Worm (Caenorhabditis elegans) whole organism, L4 larva: ENCODE results near the gene T09A12.8.

Experiments
- D1046.2 ChIP-seq: fragments of 200-800 bp; sonication (Bioruptor generic); IDR thresholded peaks from 2 replicates; pipeline ENCODE4 v1.3.6; 2022; ENCODE audit warnings: missing genetic modification characterization, missing compliant biosample characterization
- F26F4.8 ChIP-seq: fragments of 200-800 bp; sonication (Bioruptor generic); conservative IDR thresholded peaks from 2 replicates; pipeline ENCODE4 v1.3.6; 2022; ENCODE audit warnings: missing genetic modification characterization, missing compliant biosample characterization
- F44E2.7 ChIP-seq: fragments of 200-800 bp; sonication (Bioruptor generic); IDR thresholded peaks from 2 replicates; pipeline ENCODE4 v2.1.2; 2022; ENCODE audit warnings: missing genetic modification characterization, missing compliant biosample characterization
- Y105C5A.15 ChIP-seq: fragments of 200-800 bp; sonication (Bioruptor generic); IDR thresholded peaks from 2 replicates; pipeline ENCODE4 v1.3.6; 2022; ENCODE audit warnings: missing genetic modification characterization, missing compliant biosample characterization
- ZK337.2 ChIP-seq: fragments of 200-800 bp; sonication (Bioruptor generic); IDR thresholded peaks from 2 replicates; pipeline ENCODE4 v1.3.6; 2022; ENCODE audit warnings: missing genetic modification reagents, missing genetic modification characterization, missing compliant biosample characterization
- ama-1 ChIP-seq: fragments of 150-350 bp; optimal IDR thresholded peaks from 2 replicates; lab custom pipeline; 2014; ENCODE audit warnings: inconsistent platforms, mixed read lengths
- attf-4 ChIP-seq: sonication (generic microtip); optimal IDR thresholded peaks from 3 replicates; lab custom pipeline; 2017; ENCODE audit warnings: missing biosample characterization, missing genetic modification characterization
- ceh-44 ChIP-seq: fragments of 200-800 bp; sonication (Bioruptor generic); IDR thresholded peaks from 2 replicates; pipeline ENCODE4 v1.3.6; 2022; ENCODE audit warnings: missing genetic modification reagents, missing genetic modification characterization, missing compliant biosample characterization
- ceh-62 ChIP-seq: sonication (generic microtip); optimal IDR thresholded peaks from 2 replicates; lab custom pipeline; 2017; ENCODE audit warnings: missing biosample characterization, missing genetic modification characterization
- ceh-82 ChIP-seq: sonication (generic microtip); optimal IDR thresholded peaks from 2 replicates; lab custom pipeline; 2017; ENCODE audit warnings: missing biosample characterization, missing genetic modification characterization
- ces-1 ChIP-seq: fragments of 150-350 bp; sonication (generic microtip); optimal IDR thresholded peaks from 4 replicates; lab custom pipeline; 2014; ENCODE audit warnings: missing biosample characterization, missing genetic modification reagents, missing genetic modification characterization
- daf-16 ChIP-seq, 3 experiments: sonication (generic microtip); optimal IDR thresholded peaks; 2 replicates each; lab custom pipeline; 2016 to 2017; ENCODE audit warnings: missing genetic modification characterization in 3 of 3, missing genetic modification reagents in 3 of 3, mild to moderate bottlenecking in 2 of 3, missing compliant biosample characterization in 2 of 3, missing biosample characterization in 1 of 3, moderate library complexity in 1 of 3
- daf-19 ChIP-seq: fragments of 200-800 bp; sonication (Bioruptor generic); conservative IDR thresholded peaks from 2 replicates; pipeline ENCODE4 v1.3.6; 2022; ENCODE audit warnings: missing genetic modification characterization, missing compliant biosample characterization
- daf-8 ChIP-seq: fragments of 200-800 bp; sonication (Bioruptor generic); IDR thresholded peaks from 2 replicates; pipeline ENCODE4 v1.3.6; 2022; ENCODE audit warnings: missing genetic modification characterization, missing compliant biosample characterization
- dmd-6 ChIP-seq: fragments of 200-800 bp; sonication (Bioruptor generic); IDR thresholded peaks from 2 replicates; pipeline ENCODE4 v1.3.6; 2022; ENCODE audit warnings: missing genetic modification reagents, missing genetic modification characterization, missing compliant biosample characterization
- dmd-8 ChIP-seq: fragments of 200-800 bp; sonication (Bioruptor generic); IDR thresholded peaks from 2 replicates; pipeline ENCODE4 v1.3.6; 2022; ENCODE audit warnings: missing genetic modification characterization, missing compliant biosample characterization
- dmd-9 ChIP-seq: fragments of 200-800 bp; sonication (Bioruptor generic); IDR thresholded peaks from 2 replicates; pipeline ENCODE4 v1.3.6; 2022; ENCODE audit warnings: missing genetic modification reagents, missing genetic modification characterization, missing compliant biosample characterization
- egl-27 ChIP-seq: sonication (generic microtip); optimal IDR thresholded peaks from 3 replicates; lab custom pipeline; 2017; ENCODE audit warnings: missing biosample characterization, missing genetic modification reagents, missing genetic modification characterization
- fkh-10 ChIP-seq: fragments of 150-350 bp; optimal IDR thresholded peaks from 2 replicates; lab custom pipeline; 2014; ENCODE audit warnings: missing biosample characterization, missing genetic modification reagents, missing genetic modification characterization
- gei-8 ChIP-seq: fragments of 200-800 bp; sonication (Bioruptor generic); optimal IDR thresholded peaks from 2 replicates; lab custom pipeline; 2018; ENCODE audit warnings: mild to moderate bottlenecking, missing genetic modification characterization, missing compliant biosample characterization
- hif-1 ChIP-seq, 2 experiments: sonication (generic microtip); optimal IDR thresholded peaks; 2 replicates each; lab custom pipeline; 2016 to 2017; ENCODE audit warnings: missing compliant biosample characterization in 2 of 2, missing genetic modification characterization in 2 of 2, missing genetic modification reagents in 2 of 2, missing genotype in 2 of 2, mild to moderate bottlenecking in 1 of 2
- hlh-30 ChIP-seq: sonication (generic microtip); optimal IDR thresholded peaks from 2 replicates; lab custom pipeline; 2017; ENCODE audit warnings: antibody characterized with exemption, mild to moderate bottlenecking, missing genetic modification characterization, missing compliant biosample characterization; ENCODE audit not compliant: insufficient read depth
- hmg-1.1 ChIP-seq: fragments of 200-800 bp; sonication (Bioruptor generic); IDR thresholded peaks from 2 replicates; pipeline ENCODE4 v1.3.6; 2022; ENCODE audit warnings: missing genetic modification reagents, missing genetic modification characterization, missing compliant biosample characterization
- lim-7 ChIP-seq: fragments of 200-800 bp; sonication (Bioruptor generic); IDR thresholded peaks from 2 replicates; pipeline ENCODE4 v1.3.6; 2022; ENCODE audit warnings: missing genetic modification characterization, missing compliant biosample characterization
- lin-15B ChIP-seq: fragments of 150-350 bp; sonication (generic microtip); optimal IDR thresholded peaks from 3 replicates; lab custom pipeline; 2014; ENCODE audit warnings: missing biosample characterization, missing genetic modification characterization
- lin-38 ChIP-seq: fragments of 200-800 bp; sonication (Bioruptor generic); IDR thresholded peaks from 2 replicates; pipeline ENCODE4 v1.3.6; 2022; ENCODE audit warnings: missing genetic modification reagents, missing genetic modification characterization, missing compliant biosample characterization
- lin-39 ChIP-seq: fragments of 150-350 bp; optimal IDR thresholded peaks from 2 replicates; lab custom pipeline; 2014; ENCODE audit warnings: missing biosample characterization, missing genetic modification reagents, missing genetic modification characterization
- lir-3 ChIP-seq: sonication (generic microtip); optimal IDR thresholded peaks from 2 replicates; lab custom pipeline; 2016; ENCODE audit warnings: mild to moderate bottlenecking, missing genetic modification characterization, missing compliant biosample characterization
- lsy-2 ChIP-seq, 2 experiments: fragments of 150-350 bp in 1 of 2; sonication (generic microtip) in 1 of 2; optimal IDR thresholded peaks; 2 replicates each; lab custom pipeline; 2014 to 2017; ENCODE audit warnings: missing biosample characterization in 2 of 2, missing genetic modification characterization in 2 of 2
- madf-9 ChIP-seq: fragments of 200-800 bp; sonication (Bioruptor generic); conservative IDR thresholded peaks from 2 replicates; pipeline ENCODE4 v1.3.6; 2022; ENCODE audit warnings: missing genetic modification reagents, missing genetic modification characterization, missing compliant biosample characterization
- mdl-1 ChIP-seq, 2 experiments: fragments of 150-350 bp in 1 of 2; sonication (generic microtip) in 1 of 2; optimal IDR thresholded peaks; 2 replicates each; lab custom pipeline; 2014 to 2017; ENCODE audit warnings: missing biosample characterization in 2 of 2, missing genetic modification characterization in 2 of 2
- mes-2 ChIP-seq: sonication (generic microtip); optimal IDR thresholded peaks from 2 replicates; lab custom pipeline; 2016; ENCODE audit warnings: missing genotype, mild to moderate bottlenecking, missing genetic modification characterization, missing compliant biosample characterization; ENCODE audit not compliant: poor library complexity, severe bottlenecking
- mxl-3 ChIP-seq: fragments of 200-800 bp; sonication (Bioruptor generic); optimal IDR thresholded peaks from 2 replicates; lab custom pipeline; 2018; ENCODE audit warnings: mild to moderate bottlenecking, missing genetic modification characterization, missing compliant biosample characterization
- nhr-11 ChIP-seq: fragments of 150-350 bp; optimal IDR thresholded peaks from 2 replicates; lab custom pipeline; 2014; ENCODE audit warnings: missing biosample characterization, missing genetic modification characterization
- nhr-111 ChIP-seq: fragments of 200-800 bp; sonication (Bioruptor generic); optimal IDR thresholded peaks from 2 replicates; lab custom pipeline; 2018; ENCODE audit warnings: mild to moderate bottlenecking, missing genetic modification characterization, missing compliant biosample characterization
- nhr-28 ChIP-seq: fragments of 150-350 bp; optimal IDR thresholded peaks from 2 replicates; lab custom pipeline; 2014; ENCODE audit warnings: missing biosample characterization, missing genetic modification characterization
- nhr-41 ChIP-seq: fragments of 200-800 bp; sonication (Bioruptor generic); IDR thresholded peaks from 2 replicates; pipeline ENCODE4 v1.3.6; 2022; ENCODE audit warnings: missing genetic modification reagents, missing genetic modification characterization, missing compliant biosample characterization
- skn-1 ChIP-seq: fragments of 150-350 bp; optimal IDR thresholded peaks from 2 replicates; lab custom pipeline; 2014; ENCODE audit warnings: missing biosample characterization, missing genetic modification characterization
- snpc-1.2 ChIP-seq: fragments of 200-800 bp; sonication (Bioruptor generic); IDR thresholded peaks from 2 replicates; pipeline ENCODE4 v1.3.6; 2022; ENCODE audit warnings: missing genetic modification reagents, missing genetic modification characterization, missing compliant biosample characterization
- snpc-4 ChIP-seq: fragments of 150-350 bp; optimal IDR thresholded peaks from 2 replicates; lab custom pipeline; 2014; ENCODE audit warnings: missing biosample characterization, missing genetic modification characterization
- spr-3 ChIP-seq: fragments of 200-800 bp; sonication (Bioruptor generic); optimal IDR thresholded peaks from 2 replicates; lab custom pipeline; 2018; ENCODE audit warnings: mild to moderate bottlenecking, missing genetic modification characterization, missing compliant biosample characterization
- tag-97 ChIP-seq: fragments of 200-800 bp; sonication (Bioruptor generic); IDR thresholded peaks from 2 replicates; pipeline ENCODE4 v1.3.6; 2022; ENCODE audit warnings: missing genetic modification characterization, missing compliant biosample characterization
- zag-1 ChIP-seq: fragments of 150-350 bp; optimal IDR thresholded peaks from 2 replicates; lab custom pipeline; 2014; ENCODE audit warnings: missing biosample characterization, missing genetic modification characterization
- zfp-3 ChIP-seq: fragments of 200-800 bp; sonication (Bioruptor generic); conservative IDR thresholded peaks from 2 replicates; pipeline ENCODE4 v1.3.6; 2022; ENCODE audit warnings: missing genetic modification reagents, missing genetic modification characterization, missing compliant biosample characterization
- zip-11 ChIP-seq: fragments of 200-800 bp; sonication (Bioruptor generic); IDR thresholded peaks from 2 replicates; pipeline ENCODE4 v1.3.6; 2022; ENCODE audit warnings: missing genetic modification characterization, missing compliant biosample characterization
- ztf-11 ChIP-seq: fragments of 150-350 bp; optimal IDR thresholded peaks from 2 replicates; lab custom pipeline; 2014; ENCODE audit warnings: missing biosample characterization, missing genetic modification characterization

Gene T09A12.8

DNA sequence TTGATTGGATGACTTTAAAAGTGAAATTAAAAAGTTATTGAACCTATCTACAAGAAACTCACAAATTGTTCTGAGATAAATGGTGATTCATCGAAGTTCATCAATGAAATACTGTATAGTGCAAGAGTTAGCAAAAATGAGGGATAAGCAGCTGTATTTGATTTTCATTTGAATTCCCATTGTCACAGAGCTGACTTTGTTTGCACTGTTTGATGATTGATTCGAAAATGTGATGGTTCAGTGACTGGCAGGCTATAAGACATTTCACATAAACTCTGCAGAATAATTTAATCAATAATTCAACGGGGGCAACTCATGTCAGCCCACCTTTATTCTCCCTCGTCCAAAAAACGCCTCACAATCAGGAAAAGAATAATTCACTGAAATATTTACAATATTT, at the start of gene T09A12.8:
Gene T09A12.8 (minus strand): TSS at position 101 of the 400 bp plus-strand sequence.
- TF ChIP-seq skn-1 (tag; lab: Kevin White, UChicago) (no peak), gei-8 (GFP tag; lab: Kevin White, UChicago) (no peak), nhr-28 (no peak), ztf-11 (tag; lab: Kevin White, UChicago) (no peak), ceh-82 (no peak), dmd-6 (GFP tag; lab: Robert Waterston, UW) (no peak), mdl-1 (tag; optimal IDR thresholded peaks at IDR 0.05; lab: Kevin White, UChicago) (no peak), snpc-1.2 (GFP tag; lab: Robert Waterston, UW) (no peak), ZK337.2 (GFP tag; lab: Robert Waterston, UW) (no peak), lir-3 (tag; lab: Kevin White, UChicago) (no peak), attf-4 (tag; lab: Kevin White, UChicago) (no peak), hif-1 (tag; optimal IDR thresholded peaks at IDR 0.05; lab: Kevin White, UChicago) (no peak), lin-38 (GFP tag; lab: Robert Waterston, UW) (no peak), D1046.2 (GFP tag; lab: Robert Waterston, UW) (no peak), fkh-10 (GFP tag; lab: Kevin White, UChicago) (no peak), spr-3 (GFP tag; lab: Kevin White, UChicago) (no peak), lsy-2 (tag; optimal IDR thresholded peaks at IDR 0.05; lab: Kevin White, UChicago) (no peak), hlh-30 (tag; lab: Kevin White, UChicago) (no peak), dmd-9 (GFP tag; lab: Robert Waterston, UW) (no peak)

- no peak for TF ChIP-seq lim-7 (GFP tag; lab: Robert Waterston, UW)
- TF ChIP-seq zfp-3 (GFP tag; lab: Robert Waterston, UW), result no peak
- TF ChIP-seq daf-19 (GFP tag; lab: Robert Waterston, UW), result no peak
- no peak for TF ChIP-seq ceh-62 (tag; lab: Kevin White, UChicago)
- TF ChIP-seq lin-15B (tag; lab: Kevin White, UChicago), result no peak
- TF ChIP-seq egl-27 (tag; lab: Kevin White, UChicago), result no peak
- no peak for TF ChIP-seq daf-8
- TF ChIP-seq ceh-44, result no peak
These were observed 47.7 kb upstream of the T09A12.8 start, which contains the start of gene K07H8.2 for ce11 chrIV:8291232-8291631. Gene K07H8.2, plus strand, starts transcription at chrIV:8291532.

ce11 chrIV:8289580-8290323, 46.3 kb upstream of the T09A12.8 start, which contains the start of gene daf-31:
Gene daf-31, plus strand, starts transcription at chrIV:8290273.
- TF ChIP-seq dmd-8 (no peak), zfp-3 (GFP tag; lab: Robert Waterston, UW) (no peak), ama-1 (lab: Kevin White, UChicago) (peak; percentile 7), snpc-4 (tag; lab: Kevin White, UChicago) (no peak), tag-97 (GFP tag; lab: Robert Waterston, UW) (no peak), mxl-3 (GFP tag; lab: Kevin White, UChicago) (no peak), madf-9 (no peak), skn-1 (tag; lab: Kevin White, UChicago) (no peak), lir-3 (tag; lab: Kevin White, UChicago) (no peak), F44E2.7 (no peak), lin-39 (no peak), nhr-111 (GFP tag; lab: Kevin White, UChicago) (no peak), egl-27 (tag; lab: Kevin White, UChicago) (no peak), Y105C5A.15 (no peak), mes-2 (peak; percentile 77), ces-1 (GFP tag; lab: Kevin White, UChicago) (no peak), F26F4.8 (no peak), daf-16 (GFP tag; optimal IDR thresholded peaks at IDR 0.05; lab: Kevin White, UChicago) (no peak), daf-16 (tag; optimal IDR thresholded peaks at IDR 0.05; lab: Kevin White, UChicago) (peak; percentile 50), zag-1 (tag; lab: Kevin White, UChicago) (no peak), zip-11 (GFP tag; lab: Robert Waterston, UW) (no peak), nhr-41 (GFP tag; lab: Robert Waterston, UW) (no peak), lim-7 (GFP tag; lab: Robert Waterston, UW) (no peak), hmg-1.1 (GFP tag; lab: Robert Waterston, UW) (no peak), snpc-1.2 (GFP tag; lab: Robert Waterston, UW) (no peak), nhr-11 (tag; lab: Kevin White, UChicago) (no peak), lin-15B (tag; lab: Kevin White, UChicago) (no peak), fkh-10 (GFP tag; lab: Kevin White, UChicago) (no peak)
